Fruit fly (Drosophila melanogaster): ENCODE data around the gene Ube4A.

Ube4A gene

DNA sequence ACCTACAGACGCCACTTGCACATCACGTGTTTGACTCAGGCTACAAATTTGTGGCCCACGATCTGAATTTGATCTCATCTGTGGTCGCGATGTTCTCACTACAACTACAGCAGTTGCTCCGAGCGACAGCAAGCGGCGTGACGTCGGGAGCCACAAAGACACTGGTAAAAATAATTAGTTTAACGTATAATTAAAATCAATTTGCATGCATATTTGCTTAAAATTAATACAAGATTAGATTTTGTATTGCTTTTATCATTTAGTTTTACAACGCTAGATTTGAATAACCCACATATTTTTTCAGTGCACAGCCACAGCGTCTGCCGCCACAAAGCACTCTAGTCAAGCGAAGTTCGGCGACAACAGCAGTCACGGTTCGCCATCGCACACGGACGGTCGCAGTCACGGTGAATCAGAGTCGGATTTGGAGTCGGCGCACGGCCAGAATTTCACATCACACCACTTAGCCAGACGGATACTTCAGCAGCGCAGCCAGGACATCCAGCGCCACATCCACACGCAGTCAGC is 45.8 kb upstream of the Ube4A start (continued):
- TF ChIP-seq crc (GFP tag; optimal IDR thresholded peaks at IDR 0.05) (peak; percentile 100), Neu2 (GFP tag; optimal IDR thresholded peaks at IDR 0.05; ENCODE audit: borderline replicate concordance) (peak; percentile 99), NfI (GFP tag; optimal IDR thresholded peaks at IDR 0.05) (peak; percentile 100), chn (GFP tag; optimal IDR thresholded peaks at IDR 0.05) (peak; percentile 100), CG18764 (GFP tag; optimal IDR thresholded peaks at IDR 0.05) (peak; percentile 100), dati (GFP tag; IDR thresholded peaks at IDR 0.05) (peak; percentile 100), CG17361 (GFP tag; IDR thresholded peaks at IDR 0.05) (peak; percentile 100), row (GFP tag; IDR thresholded peaks at IDR 0.05) (peak; percentile 100), CG9817 (tag; optimal IDR thresholded peaks at IDR 0.05) (peak; percentile 100), maf-S (GFP tag; optimal IDR thresholded peaks at IDR 0.05) (peak; percentile 100), bowl (GFP tag; IDR thresholded peaks at IDR 0.05) (peak; percentile 100), peb (GFP tag; IDR thresholded peaks at IDR 0.05) (peak; percentile 100), da (GFP tag; optimal IDR thresholded peaks at IDR 0.05) (peak; percentile 100), trh (GFP tag; optimal IDR thresholded peaks at IDR 0.05) (peak; percentile 100), Hand (GFP tag; optimal IDR thresholded peaks at IDR 0.05) (peak; percentile 100), Elba2 (GFP tag; optimal IDR thresholded peaks at IDR 0.05) (peak; percentile 95), Sry-β (GFP tag; optimal IDR thresholded peaks at IDR 0.05) (peak; percentile 82), Sox102F (GFP tag; optimal IDR thresholded peaks at IDR 0.05) (peak; percentile 100), hth (optimal IDR thresholded peaks at IDR 0.05) (no peak), danr (GFP tag; IDR thresholded peaks at IDR 0.05) (peak; percentile 100), CG6272 (GFP tag; IDR thresholded peaks at IDR 0.05) (peak; percentile 100), Bgb (GFP tag; IDR thresholded peaks at IDR 0.05; ENCODE audit: partially characterized antibody) (peak; percentile 51), B-H1 (GFP tag; IDR thresholded peaks at IDR 0.05) (peak; percentile 100), CG2199 (GFP tag; IDR thresholded peaks at IDR 0.05) (peak; percentile 100), CG34224 (GFP tag; IDR thresholded peaks at IDR 0.05; ENCODE audit: partially characterized antibody) (peak; percentile 33; the same call in 2 of the 3 replicates), CG11456 (GFP tag; IDR thresholded peaks at IDR 0.05) (peak; percentile 100), fru (optimal IDR thresholded peaks at IDR 0.05) (no peak), CG5953 (GFP tag; IDR thresholded peaks at IDR 0.05) (peak; percentile 100), CG6813 (GFP tag; optimal IDR thresholded peaks at IDR 0.05) (peak; percentile 100), Dad (GFP tag; optimal IDR thresholded peaks at IDR 0.05) (peak; percentile 100), Fer1 (GFP tag; optimal IDR thresholded peaks at IDR 0.05) (peak; percentile 100), CG9215 (GFP tag; IDR thresholded peaks at IDR 0.05) (peak; percentile 100), CG10565 (GFP tag; optimal IDR thresholded peaks at IDR 0.05) (peak; percentile 99), stc (GFP tag; IDR thresholded peaks at IDR 0.05) (peak; percentile 100), CG31365 (tag; optimal IDR thresholded peaks at IDR 0.05) (peak; percentile 97), CG18619 (GFP tag; optimal IDR thresholded peaks at IDR 0.05) (peak; percentile 100), CG10431 (GFP tag; optimal IDR thresholded peaks at IDR 0.05) (peak; percentile 99), Trl (optimal IDR thresholded peaks at IDR 0.05) (peak in 1 of 2 experiments; percentile 53), Trl (GFP tag; optimal IDR thresholded peaks at IDR 0.05) (peak; percentile 100), lov (optimal IDR thresholded peaks at IDR 0.05) (no peak), lov (GFP tag; IDR thresholded peaks at IDR 0.05) (peak; percentile 100), Oli (tag; optimal IDR thresholded peaks at IDR 0.05) (peak; percentile 100), Taf1 (GFP tag; IDR thresholded peaks at IDR 0.05) (peak; percentile 100), fd3F (GFP tag; optimal IDR thresholded peaks at IDR 0.05) (peak; percentile 100), CG4707 (GFP tag; optimal IDR thresholded peaks at IDR 0.05) (peak; percentile 99), BtbVII (GFP tag; optimal IDR thresholded peaks at IDR 0.05) (peak; percentile 100), CG18262 (tag; optimal IDR thresholded peaks at IDR 0.05) (peak; percentile 100), ftz-f1 (GFP tag; optimal IDR thresholded peaks at IDR 0.05) (peak; percentile 99), Aef1 (GFP tag; IDR thresholded peaks at IDR 0.05) (peak; percentile 100), Dip3 (GFP tag; optimal IDR thresholded peaks at IDR 0.05) (peak; percentile 100), grn (GFP tag; optimal IDR thresholded peaks at IDR 0.05) (peak; percentile 100), lilli (GFP tag; optimal IDR thresholded peaks at IDR 0.05) (peak; percentile 100)
